Fruit fly (Drosophila melanogaster) whole organism, embryonic: ENCODE data around the gene Jhbp16.

Source experiments
- Adf1 ChIP-seq: fragments of 200-800 bp; sonication (Bioruptor generic); IDR thresholded peaks from 2 replicates; pipeline ENCODE4 v1.3.6; 2022; ENCODE audit warnings: missing biosample characterization, missing genetic modification characterization
- BEAF-32 ChIP-seq: fragments of 200-800 bp; sonication (Bioruptor generic); optimal IDR thresholded peaks from 3 replicates; lab custom pipeline; 2017; ENCODE audit warnings: missing biosample characterization, missing genetic modification characterization, mild to moderate bottlenecking, moderate library complexity, missing genetic modification reagents
- Bdp1 ChIP-seq: fragments of 200-800 bp; sonication (Bioruptor generic); optimal IDR thresholded peaks from 3 replicates; lab custom pipeline; 2016; ENCODE audit warnings: missing biosample characterization, missing genetic modification characterization
- CG10209 ChIP-seq: fragments of 200-800 bp; sonication (Bioruptor generic); optimal IDR thresholded peaks from 3 replicates; lab custom pipeline; 2017; ENCODE audit warnings: missing biosample characterization, mild to moderate bottlenecking, missing genetic modification characterization, missing genetic modification reagents
- CG10321 ChIP-seq: fragments of 200-800 bp; sonication (Bioruptor generic); IDR thresholded peaks from 2 replicates; pipeline ENCODE4 v1.3.6; 2022; ENCODE audit warnings: missing biosample characterization, missing genetic modification characterization
- CG12104 ChIP-seq: fragments of 200-800 bp; sonication (Bioruptor generic); optimal IDR thresholded peaks from 3 replicates; lab custom pipeline; 2016; ENCODE audit warnings: missing biosample characterization, missing genetic modification characterization
- CG1233 ChIP-seq: fragments of 200-800 bp; sonication (Bioruptor generic); optimal IDR thresholded peaks from 4 replicates; lab custom pipeline; 2018; ENCODE audit warnings: missing biosample characterization, mild to moderate bottlenecking, missing genetic modification characterization
- CG13123 ChIP-seq: fragments of 200-800 bp; sonication (Bioruptor generic); optimal IDR thresholded peaks from 2 replicates; lab custom pipeline; 2016; ENCODE audit warnings: missing biosample characterization, missing genetic modification characterization
- CG13894 ChIP-seq: fragments of 200-800 bp; sonication (Bioruptor generic); optimal IDR thresholded peaks from 3 replicates; lab custom pipeline; 2018; ENCODE audit warnings: missing biosample characterization, mild to moderate bottlenecking, missing genetic modification characterization, moderate library complexity
- CG14710 ChIP-seq: fragments of 200-800 bp; sonication (Bioruptor generic); optimal IDR thresholded peaks from 3 replicates; lab custom pipeline; 2019; ENCODE audit warnings: missing biosample characterization, mild to moderate bottlenecking, missing genetic modification characterization, moderate library complexity
- CG15269 ChIP-seq: fragments of 200-800 bp; sonication (Bioruptor generic); optimal IDR thresholded peaks from 2 replicates; lab custom pipeline; 2018; ENCODE audit warnings: missing biosample characterization, mild to moderate bottlenecking, missing genetic modification characterization, moderate library complexity
- CG17385 ChIP-seq: fragments of 200-800 bp; sonication (Bioruptor generic); optimal IDR thresholded peaks from 3 replicates; lab custom pipeline; 2018; ENCODE audit warnings: missing biosample characterization, mild to moderate bottlenecking, missing genetic modification characterization
- CG1832 ChIP-seq: fragments of 200-800 bp; sonication (Bioruptor generic); optimal IDR thresholded peaks from 2 replicates; lab custom pipeline; 2017; ENCODE audit warnings: missing biosample characterization, mild to moderate bottlenecking, missing genetic modification characterization, inconsistent platforms
- CG2120 ChIP-seq: fragments of 200-800 bp; sonication (Bioruptor generic); optimal IDR thresholded peaks from 3 replicates; lab custom pipeline; 2016; ENCODE audit warnings: missing biosample characterization, missing genetic modification characterization
- CG31224 ChIP-seq: fragments of 200-800 bp; sonication (Bioruptor generic); IDR thresholded peaks from 2 replicates; pipeline ENCODE4 v1.3.6; 2022; ENCODE audit warnings: missing biosample characterization, missing genetic modification characterization
- CG6683 ChIP-seq: fragments of 200-800 bp; sonication (Bioruptor generic); optimal IDR thresholded peaks from 2 replicates; lab custom pipeline; 2017; ENCODE audit warnings: missing biosample characterization, mild to moderate bottlenecking, missing genetic modification characterization, missing genetic modification reagents
- CG6689 ChIP-seq: fragments of 200-800 bp; sonication (Bioruptor generic); IDR thresholded peaks from 2 replicates; pipeline ENCODE4 v1.3.6; 2022; ENCODE audit warnings: missing biosample characterization, missing genetic modification characterization
- CG8359 ChIP-seq: fragments of 200-800 bp; sonication (Bioruptor generic); optimal IDR thresholded peaks from 2 replicates; lab custom pipeline; 2017; ENCODE audit warnings: missing biosample characterization, mild to moderate bottlenecking, missing genetic modification characterization, borderline replicate concordance
- CG8924 ChIP-seq: fragments of 200-800 bp; optimal IDR thresholded peaks from 3 replicates; lab custom pipeline; 2019; ENCODE audit warnings: missing biosample characterization, mild to moderate bottlenecking, missing genetic modification characterization, moderate library complexity
- CG9817 ChIP-seq: fragments of 200-800 bp; sonication (Bioruptor generic); optimal IDR thresholded peaks from 2 replicates; lab custom pipeline; 2018; ENCODE audit warnings: missing biosample characterization, mild to moderate bottlenecking, missing genetic modification characterization, moderate library complexity
- Doc2 ChIP-seq: fragments of 200-800 bp; sonication (Bioruptor generic); IDR thresholded peaks from 2 replicates; pipeline ENCODE4 v1.3.6; 2022; ENCODE audit warnings: missing biosample characterization, missing genetic modification characterization
- Eip74EF ChIP-seq, 2 experiments: fragments of 200-800 bp in 1 of 2; fragments of >200 bp in 1 of 2; sonication (Bioruptor generic) in 1 of 2; optimal IDR thresholded peaks; 2 replicates each; lab custom pipeline; 2017 to 2019; ENCODE audit warnings: missing biosample characterization in 2 of 2, missing genetic modification characterization in 2 of 2, mild to moderate bottlenecking in 1 of 2, moderate library complexity in 1 of 2
- Elba2 ChIP-seq: fragments of 200-800 bp; sonication (Bioruptor generic); optimal IDR thresholded peaks from 3 replicates; lab custom pipeline; 2016; ENCODE audit warnings: missing biosample characterization, missing genetic modification characterization
- HHEX ChIP-seq: fragments of 200-800 bp; sonication (Bioruptor generic); optimal IDR thresholded peaks from 3 replicates; lab custom pipeline; 2017; ENCODE audit warnings: missing biosample characterization, mild to moderate bottlenecking, missing genetic modification characterization, missing genetic modification reagents
- Hmx ChIP-seq: fragments of 200-800 bp; sonication (Bioruptor generic); optimal IDR thresholded peaks from 2 replicates; lab custom pipeline; 2016; ENCODE audit warnings: missing biosample characterization, missing genetic modification characterization
- Hr3 ChIP-seq: fragments of 200-800 bp; sonication (Bioruptor generic); optimal IDR thresholded peaks from 3 replicates; lab custom pipeline; 2016; ENCODE audit warnings: missing biosample characterization, missing genetic modification characterization
- Lim3 ChIP-seq: fragments of 200-800 bp; sonication (Bioruptor generic); IDR thresholded peaks from 2 replicates; pipeline ENCODE4 v1.3.6; 2022; ENCODE audit warnings: missing biosample characterization, missing genetic modification characterization
- Opbp ChIP-seq: fragments of 200-800 bp; sonication (Bioruptor generic); IDR thresholded peaks from 3 replicates; pipeline ENCODE4 v1.3.6; 2022; ENCODE audit warnings: missing biosample characterization, missing genetic modification characterization; ENCODE audit not compliant: partially characterized antibody
- Side ChIP-seq: fragments of 200-800 bp; sonication (Bioruptor generic); optimal IDR thresholded peaks from 2 replicates; lab custom pipeline; 2016; ENCODE audit warnings: missing biosample characterization, missing genetic modification characterization
- Ssrp ChIP-seq: fragments of 200-800 bp; sonication (Bioruptor generic); optimal IDR thresholded peaks from 2 replicates; lab custom pipeline; 2018; ENCODE audit warnings: missing biosample characterization, mild to moderate bottlenecking, missing genetic modification characterization, moderate library complexity
- YL-1 ChIP-seq: fragments of 200-800 bp; sonication (Bioruptor generic); optimal IDR thresholded peaks from 3 replicates; lab custom pipeline; 2017; ENCODE audit warnings: missing biosample characterization, mild to moderate bottlenecking, missing genetic modification characterization
- bsh ChIP-seq, 2 experiments: fragments of 200-800 bp; sonication (Bioruptor generic); optimal IDR thresholded peaks; 2 replicates each; lab custom pipeline; 2017 to 2018; ENCODE audit warnings: mild to moderate bottlenecking in 2 of 2, missing biosample characterization in 2 of 2, missing genetic modification characterization in 2 of 2, moderate library complexity in 1 of 2
- cas ChIP-seq: fragments of 200-800 bp; sonication (Bioruptor generic); IDR thresholded peaks from 2 replicates; pipeline ENCODE4 v1.3.6; 2022; ENCODE audit warnings: missing biosample characterization, missing genetic modification characterization
- chinmo ChIP-seq: fragments of 200-800 bp; sonication (Bioruptor generic); IDR thresholded peaks from 4 replicates; pipeline ENCODE4 v1.3.6; 2022; ENCODE audit warnings: missing biosample characterization, missing genetic modification characterization; ENCODE audit not compliant: partially characterized antibody
- ci ChIP-seq: fragments of 200-800 bp; sonication (Bioruptor generic); IDR thresholded peaks from 3 replicates; pipeline ENCODE4 v1.3.6; 2022; ENCODE audit warnings: missing biosample characterization, missing genetic modification characterization
- dm ChIP-seq: fragments of 200-800 bp; sonication (Bioruptor generic); optimal IDR thresholded peaks from 3 replicates; lab custom pipeline; 2016; ENCODE audit warnings: missing biosample characterization, missing genetic modification characterization
- dmrt11E ChIP-seq: fragments of 200-800 bp; sonication (Bioruptor generic); optimal IDR thresholded peaks from 3 replicates; lab custom pipeline; 2018; ENCODE audit warnings: missing biosample characterization, mild to moderate bottlenecking, missing genetic modification characterization, moderate library complexity
- ewg ChIP-seq: fragments of 200-800 bp; sonication (Bioruptor generic); optimal IDR thresholded peaks from 3 replicates; lab custom pipeline; 2017; ENCODE audit warnings: mild to moderate bottlenecking, missing biosample characterization, missing genetic modification reagents, missing genetic modification characterization
- fd96Cb ChIP-seq: fragments of 200-800 bp; sonication (Bioruptor generic); optimal IDR thresholded peaks from 2 replicates; lab custom pipeline; 2018; ENCODE audit warnings: missing biosample characterization, mild to moderate bottlenecking, missing genetic modification characterization, moderate library complexity
- fu2 ChIP-seq: fragments of 200-800 bp; sonication (Bioruptor generic); optimal IDR thresholded peaks from 2 replicates; lab custom pipeline; 2016; ENCODE audit warnings: missing biosample characterization, missing genetic modification characterization
- hb ChIP-seq: fragments of 200-800 bp; sonication (Bioruptor generic); IDR thresholded peaks from 3 replicates; pipeline ENCODE4 v1.3.6; 2022; ENCODE audit warnings: missing biosample characterization, missing genetic modification characterization; ENCODE audit not compliant: partially characterized antibody
- jing ChIP-seq: fragments of 200-800 bp; sonication (Bioruptor generic); optimal IDR thresholded peaks from 2 replicates; lab custom pipeline; 2018; ENCODE audit warnings: missing biosample characterization, mild to moderate bottlenecking, missing genetic modification characterization
- lab ChIP-seq: fragments of 200-800 bp; sonication (Bioruptor generic); optimal IDR thresholded peaks from 3 replicates; lab custom pipeline; 2017; ENCODE audit warnings: missing biosample characterization, missing genetic modification characterization, mild to moderate bottlenecking, moderate library complexity, missing genetic modification reagents
- lmd ChIP-seq: fragments of 200-800 bp; sonication (Bioruptor generic); IDR thresholded peaks from 2 replicates; pipeline ENCODE4 v1.3.6; 2022; ENCODE audit warnings: missing biosample characterization, missing genetic modification characterization
- lola ChIP-seq, 3 experiments: fragments of >200 bp in 2 of 3; fragments of 200-800 bp in 1 of 3; sonication (Bioruptor generic) in 1 of 3; optimal IDR thresholded peaks; 2 replicates each; lab custom pipeline; 2017 to 2019; ENCODE audit warnings: missing biosample characterization in 3 of 3, missing genetic modification characterization in 3 of 3, mild to moderate bottlenecking in 1 of 3, moderate library complexity in 1 of 3
- nerfin-2 ChIP-seq: fragments of 200-800 bp; sonication (Bioruptor generic); IDR thresholded peaks from 2 replicates; pipeline ENCODE4 v1.3.6; 2022; ENCODE audit warnings: missing biosample characterization, missing genetic modification characterization; ENCODE audit not compliant: partially characterized antibody
- otp ChIP-seq: fragments of 200-800 bp; sonication (Bioruptor generic); IDR thresholded peaks from 3 replicates; pipeline ENCODE4, ENCODE4 v1.3.6; 2022; ENCODE audit warnings: missing biosample characterization, missing genetic modification characterization
- psq ChIP-seq: fragments of 200-800 bp; sonication (Bioruptor generic); optimal IDR thresholded peaks from 2 replicates; lab custom pipeline; 2017; ENCODE audit warnings: missing biosample characterization, missing genetic modification characterization
- vvl ChIP-seq: fragments of 200-800 bp; sonication (Bioruptor generic); IDR thresholded peaks from 2 replicates; pipeline ENCODE4 v1.3.6; 2022; ENCODE audit warnings: missing biosample characterization, missing genetic modification characterization
- wek ChIP-seq: fragments of 200-800 bp; sonication (Bioruptor generic); optimal IDR thresholded peaks from 3 replicates; lab custom pipeline; 2018; ENCODE audit warnings: missing biosample characterization, mild to moderate bottlenecking, missing genetic modification characterization, moderate library complexity

Jhbp16 gene

DNA sequence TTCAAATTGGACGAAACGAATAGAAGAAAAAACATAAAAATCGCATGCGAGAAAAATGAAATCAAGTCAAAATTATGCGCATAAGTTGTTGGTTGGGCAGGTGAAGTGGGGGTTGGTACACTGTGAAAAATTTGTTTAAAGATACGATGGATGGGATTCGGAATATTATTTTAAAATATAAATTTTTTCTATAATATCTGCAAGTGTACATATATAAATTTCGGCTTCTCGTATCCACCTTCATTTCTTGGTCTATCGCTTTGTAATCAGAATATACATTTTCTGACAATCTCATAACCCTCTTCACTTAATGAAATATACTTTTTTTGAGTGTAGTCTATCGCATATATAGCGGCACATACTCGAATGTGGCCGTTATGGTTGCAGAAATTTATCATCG lies 39.2 kb downstream of the Jhbp16 start (continued):
- TF ChIP-seq ewg (GFP tag; lab: Kevin White, UChicago) (no peak), CG8924 (tag; lab: Kevin White, UChicago) (peak; percentile 7), bsh (GFP tag; optimal IDR thresholded peaks at IDR 0.05; lab: Kevin White, UChicago) (peak in 1 of 2 experiments; percentile 6), CG6689 (0 out of 2 replicates have a peak, but pooled peaks have one; percentile 18), vvl (GFP tag; lab: Robert Waterston, UW) (peak; percentile 77), CG9817 (tag; lab: Kevin White, UChicago) (peak; percentile 0), CG13894 (tag; lab: Kevin White, UChicago) (no peak), CG10321 (no peak), hb (GFP tag; lab: Robert Waterston, UW) (no peak), Eip74EF (GFP tag; optimal IDR thresholded peaks at IDR 0.05; lab: Kevin White, UChicago) (no peak), CG2120 (GFP tag; lab: Kevin White, UChicago) (no peak), CG8359 (GFP tag; lab: Kevin White, UChicago) (no peak), CG13123 (GFP tag; lab: Kevin White, UChicago) (no peak), Doc2 (GFP tag; lab: Robert Waterston, UW) (no peak), nerfin-2 (GFP tag; lab: Robert Waterston, UW) (no peak), lab (GFP tag; lab: Kevin White, UChicago) (peak; percentile 46), lola (GFP tag; optimal IDR thresholded peaks at IDR 0.05; lab: Kevin White, UChicago) (no peak), Lim3 (GFP tag; lab: Robert Waterston, UW) (no peak), dm (GFP tag; lab: Kevin White, UChicago) (no peak), Bdp1 (no peak), lmd (GFP tag; lab: Robert Waterston, UW) (no peak), HHEX (GFP tag; lab: Kevin White, UChicago) (no peak), CG1233 (GFP tag; lab: Kevin White, UChicago) (no peak), fu2 (no peak), CG12104 (no peak), ci (GFP tag; lab: Robert Waterston, UW) (0 out of 3 replicates have a peak, but pooled peaks have one; percentile 28), dmrt11E (tag; lab: Kevin White, UChicago) (no peak), Opbp (no peak), CG10209 (GFP tag; lab: Kevin White, UChicago) (no peak), Hmx (GFP tag; lab: Kevin White, UChicago) (no peak), CG15269 (tag; lab: Kevin White, UChicago) (peak; percentile 55), Elba2 (GFP tag; lab: Kevin White, UChicago) (no peak), Hr3 (peak; percentile 4), chinmo (no peak), wek (no peak), BEAF-32 (no peak), Adf1 (GFP tag; lab: Robert Waterston, UW) (no peak), CG31224 (GFP tag; lab: Robert Waterston, UW) (no peak), Side (GFP tag; lab: Kevin White, UChicago) (no peak), CG6683 (GFP tag; lab: Kevin White, UChicago) (no peak), psq (no peak), YL-1 (GFP tag; lab: Kevin White, UChicago) (no peak), fd96Cb (peak; percentile 32), jing (GFP tag; lab: Kevin White, UChicago) (no peak), otp (GFP tag; lab: Robert Waterston, UW) (no peak), CG17385 (peak; percentile 13), Ssrp (tag; lab: Kevin White, UChicago) (peak; percentile 8), cas (no peak), CG14710 (tag; lab: Kevin White, UChicago) (no peak), CG1832 (GFP tag; lab: Kevin White, UChicago) (no peak)
